Worm (Caenorhabditis elegans): ENCODE results near the gene fbxa-118.

- TF ChIP-seq T22C8.4 (GFP tag; IDR thresholded peaks at IDR 0.05) (no peak), ztf-29 (GFP tag; IDR thresholded peaks at IDR 0.05) (no peak), cog-1 (tag; optimal IDR thresholded peaks at IDR 0.05) (no peak), flt-1 (GFP tag; IDR thresholded peaks at IDR 0.05) (no peak)
These were observed 33.8 kb downstream of the fbxa-118 start, which contains the start of gene W04E12.4 for ce11 chrV:19743305-19743704.

All from whole organism, midembryonic.